4 worm cellular contexts compared by ENCODE assay signal in genomic region chrX:954499-955061, ce11.
TF ChIP-seq lines count a peak whose summit lies in the region.

apm-3 (plus strand) TSS chrX:954975.

TF ChIP-seq in whole organism, L2 larva, 48 proteins besides CTCF, POLR2A, EP300 and RAD21:
- no peak for TF ChIP-seq nhr-77 (tag; optimal IDR thresholded peaks at IDR 0.05; lab: Kevin White, UChicago)
- TF ChIP-seq ztf-11 (tag; optimal IDR thresholded peaks at IDR 0.05; lab: Kevin White, UChicago): no peak
- TF ChIP-seq mdl-1 (tag; optimal IDR thresholded peaks at IDR 0.05; lab: Kevin White, UChicago): no peak
- peak; percentile 15 for TF ChIP-seq crh-2 (tag; optimal IDR thresholded peaks at IDR 0.05; lab: Kevin White, UChicago)
- peak; percentile 48 for TF ChIP-seq unc-55 (GFP tag; optimal IDR thresholded peaks at IDR 0.05; lab: Kevin White, UChicago)
- TF ChIP-seq ceh-16 (tag; optimal IDR thresholded peaks at IDR 0.05; lab: Kevin White, UChicago): no peak
- peak; percentile 55 for TF ChIP-seq C34F6.9 (tag; optimal IDR thresholded peaks at IDR 0.05; lab: Kevin White, UChicago)
- TF ChIP-seq nhr-129 (tag; optimal IDR thresholded peaks at IDR 0.05; lab: Kevin White, UChicago): peak; percentile 58
- TF ChIP-seq lin-13 (GFP tag; optimal IDR thresholded peaks at IDR 0.05; lab: Kevin White, UChicago): peak; percentile 5
- TF ChIP-seq nhr-237 (tag; optimal IDR thresholded peaks at IDR 0.05; lab: Kevin White, UChicago): no peak
- TF ChIP-seq nhr-6 (tag; optimal IDR thresholded peaks at IDR 0.05; lab: Kevin White, UChicago): no peak
- peak in 1 of 2 experiments; percentile 41 for TF ChIP-seq lsy-2 (tag; optimal IDR thresholded peaks at IDR 0.05; lab: Kevin White, UChicago)
- no peak for TF ChIP-seq elt-1 (tag; optimal IDR thresholded peaks at IDR 0.05; lab: Kevin White, UChicago)
- peak; percentile 30 for TF ChIP-seq sma-9 (GFP tag; optimal IDR thresholded peaks at IDR 0.05; lab: Kevin White, UChicago)
- TF ChIP-seq sma-9 (tag; optimal IDR thresholded peaks at IDR 0.05; lab: Kevin White, UChicago): no peak
- no peak for TF ChIP-seq ztf-4 (tag; optimal IDR thresholded peaks at IDR 0.05; lab: Kevin White, UChicago)
- TF ChIP-seq sem-4 (tag; optimal IDR thresholded peaks at IDR 0.05; lab: Kevin White, UChicago): no peak

TF ChIP-seq in whole organism, L4 larva, 104 proteins besides CTCF, POLR2A, EP300 and RAD21:
- TF ChIP-seq ceh-20 (GFP tag; IDR thresholded peaks at IDR 0.05; lab: Robert Waterston, UW) (no peak), F26F4.8 (GFP tag; conservative IDR thresholded peaks at IDR 0.05; lab: Robert Waterston, UW) (no peak), dve-1 (tag; optimal IDR thresholded peaks at IDR 0.05; lab: Kevin White, UChicago; ENCODE audit: insufficient read depth) (peak; percentile 26), hif-1 (tag; optimal IDR thresholded peaks at IDR 0.05; lab: Kevin White, UChicago) (no peak), snpc-1.2 (GFP tag; IDR thresholded peaks at IDR 0.05; lab: Robert Waterston, UW) (no peak), hlh-30 (tag; optimal IDR thresholded peaks at IDR 0.05; lab: Kevin White, UChicago; ENCODE audit: insufficient read depth) (peak; percentile 16), T20F7.1 (GFP tag; optimal IDR thresholded peaks at IDR 0.05; lab: Kevin White, UChicago) (peak; percentile 92), dmd-6 (GFP tag; IDR thresholded peaks at IDR 0.05; lab: Robert Waterston, UW) (no peak), mep-1 (tag; optimal IDR thresholded peaks at IDR 0.05; lab: Kevin White, UChicago) (peak; percentile 12), mes-2 (tag; optimal IDR thresholded peaks at IDR 0.05; lab: Kevin White, UChicago; ENCODE audit: poor library complexity, severe bottlenecking) (peak; percentile 47), hmg-1.1 (GFP tag; IDR thresholded peaks at IDR 0.05; lab: Robert Waterston, UW) (0 out of 2 replicates have a peak, but pooled peaks have one; percentile 30), dpl-1 (GFP tag; optimal IDR thresholded peaks at IDR 0.05; lab: Kevin White, UChicago) (peak; percentile 4), lsy-2 (tag; optimal IDR thresholded peaks at IDR 0.05; lab: Kevin White, UChicago) (peak in 1 of 2 experiments; percentile 58)

TF ChIP-seq in whole organism, late embryonic, 69 proteins besides CTCF, POLR2A, EP300 and RAD21:
- TF ChIP-seq ref-2 (tag; optimal IDR thresholded peaks at IDR 0.05; lab: Kevin White, UChicago) (peak; percentile 10), tbx-2 (tag; optimal IDR thresholded peaks at IDR 0.05; lab: Kevin White, UChicago) (peak; percentile 34), nfya-1 (tag; optimal IDR thresholded peaks at IDR 0.05; lab: Kevin White, UChicago) (peak; percentile 52), unc-3 (GFP tag; conservative IDR thresholded peaks at IDR 0.05; lab: Robert Waterston, UW) (no peak), unc-3 (tag; optimal IDR thresholded peaks at IDR 0.05; lab: Kevin White, UChicago) (no peak), elt-2 (tag; optimal IDR thresholded peaks at IDR 0.05; lab: Kevin White, UChicago) (peak; percentile 40), ceh-48 (tag; optimal IDR thresholded peaks at IDR 0.05; lab: Kevin White, UChicago) (peak; percentile 41), zip-5 (tag; optimal IDR thresholded peaks at IDR 0.05; lab: Kevin White, UChicago) (no peak), nhr-232 (tag; optimal IDR thresholded peaks at IDR 0.05; lab: Kevin White, UChicago) (no peak), syd-9 (tag; optimal IDR thresholded peaks at IDR 0.05; lab: Kevin White, UChicago) (no peak), sdc-2 (tag; optimal IDR thresholded peaks at IDR 0.05; lab: Kevin White, UChicago) (no peak), unc-42 (tag; optimal IDR thresholded peaks at IDR 0.05; lab: Kevin White, UChicago) (peak; percentile 68)

TF ChIP-seq in whole organism, mixed stage, embryonic, 35 proteins besides CTCF, POLR2A, EP300 and RAD21:
- TF ChIP-seq flh-1 (GFP tag; optimal IDR thresholded peaks at IDR 0.05; lab: Kevin White, UChicago): no peak
- peak; percentile 51 for TF ChIP-seq mep-1 (tag; optimal IDR thresholded peaks at IDR 0.05; lab: Kevin White, UChicago)
- TF ChIP-seq lsy-2 (tag; optimal IDR thresholded peaks at IDR 0.05; lab: Kevin White, UChicago): peak; percentile 6
- peak; percentile 3 for TF ChIP-seq unc-62 (GFP tag; optimal IDR thresholded peaks at IDR 0.05; lab: Kevin White, UChicago)
- no peak for TF ChIP-seq cnd-1 (tag; optimal IDR thresholded peaks at IDR 0.05; lab: Kevin White, UChicago)
- TF ChIP-seq ces-1 (GFP tag; optimal IDR thresholded peaks at IDR 0.05; lab: Kevin White, UChicago): peak; percentile 82
- TF ChIP-seq lin-13 (tag; optimal IDR thresholded peaks at IDR 0.05; lab: Kevin White, UChicago): peak; percentile 12
- TF ChIP-seq nhr-2 (tag; optimal IDR thresholded peaks at IDR 0.05; lab: Kevin White, UChicago): peak; percentile 5
